Fruit fly (Drosophila melanogaster) whole organism, embryonic: ENCODE results near the gene CG34135.
A peak's percentile ranks its signal among the peaks of the same experiment; 100 is the strongest.

Source experiments
- Atf-2 ChIP-seq: fragments of 200-800 bp; sonication (Bioruptor generic); optimal IDR thresholded peaks from 2 replicates; lab custom pipeline; 2016; ENCODE audit warnings: missing biosample characterization, missing genetic modification characterization
- C15 ChIP-seq: fragments of 200-800 bp; sonication (Bioruptor generic); IDR thresholded peaks from 3 replicates; pipeline ENCODE4 v1.3.6; 2022; ENCODE audit warnings: missing biosample characterization, missing genetic modification characterization
- CG10321 ChIP-seq: fragments of 200-800 bp; sonication (Bioruptor generic); IDR thresholded peaks from 2 replicates; pipeline ENCODE4 v1.3.6; 2022; ENCODE audit warnings: missing biosample characterization, missing genetic modification characterization
- CG11456 ChIP-seq: fragments of 200-800 bp; sonication (Bioruptor generic); IDR thresholded peaks from 3 replicates; pipeline ENCODE4 v1.3.6; 2022; ENCODE audit warnings: missing biosample characterization, missing genetic modification characterization
- CG11695 ChIP-seq: fragments of 200-800 bp; sonication (Bioruptor generic); IDR thresholded peaks from 3 replicates; pipeline ENCODE4 v1.3.6; 2022; ENCODE audit warnings: missing biosample characterization, missing genetic modification characterization
- CG12236 ChIP-seq: fragments of 200-800 bp; sonication (Bioruptor generic); optimal IDR thresholded peaks from 2 replicates; lab custom pipeline; 2016; ENCODE audit warnings: missing biosample characterization, missing genetic modification characterization
- CG12769 ChIP-seq: fragments of 200-800 bp; sonication (Bioruptor generic); optimal IDR thresholded peaks from 2 replicates; lab custom pipeline; 2019; ENCODE audit warnings: missing biosample characterization, mild to moderate bottlenecking, missing genetic modification characterization, moderate library complexity
- CG13287 ChIP-seq: fragments of 200-800 bp; sonication (Bioruptor generic); IDR thresholded peaks from 2 replicates; pipeline ENCODE4 v1.3.6; 2022; ENCODE audit warnings: missing biosample characterization, missing genetic modification characterization; ENCODE audit not compliant: partially characterized antibody
- CG13894 ChIP-seq: fragments of 200-800 bp; sonication (Bioruptor generic); optimal IDR thresholded peaks from 3 replicates; lab custom pipeline; 2018; ENCODE audit warnings: missing biosample characterization, mild to moderate bottlenecking, missing genetic modification characterization, moderate library complexity
- CG14710 ChIP-seq: fragments of 200-800 bp; sonication (Bioruptor generic); optimal IDR thresholded peaks from 3 replicates; lab custom pipeline; 2019; ENCODE audit warnings: missing biosample characterization, mild to moderate bottlenecking, missing genetic modification characterization, moderate library complexity
- CG17612 ChIP-seq: fragments of 200-800 bp; sonication (Bioruptor generic); IDR thresholded peaks from 2 replicates; pipeline ENCODE4 v1.3.6; 2022; ENCODE audit warnings: missing biosample characterization, missing genetic modification characterization
- CG2129 ChIP-seq: fragments of 200-800 bp; sonication (Bioruptor generic); IDR thresholded peaks from 2 replicates; pipeline ENCODE4 v1.3.6; 2022; ENCODE audit warnings: missing biosample characterization, missing genetic modification characterization; ENCODE audit not compliant: partially characterized antibody
- CG30020 ChIP-seq: fragments of 200-800 bp; optimal IDR thresholded peaks from 2 replicates; lab custom pipeline; 2019; ENCODE audit warnings: missing biosample characterization, mild to moderate bottlenecking, missing genetic modification characterization, moderate library complexity
- CG3163 ChIP-seq: fragments of 200-800 bp; sonication (Bioruptor generic); optimal IDR thresholded peaks from 3 replicates; lab custom pipeline; 2016; ENCODE audit warnings: missing biosample characterization, missing genetic modification characterization
- CG34422 ChIP-seq: fragments of 200-800 bp; sonication (Bioruptor generic); IDR thresholded peaks from 3 replicates; pipeline ENCODE4 v1.3.6; 2022; ENCODE audit warnings: missing biosample characterization, missing genetic modification characterization
- CG4282 ChIP-seq: fragments of 200-800 bp; sonication (Bioruptor generic); optimal IDR thresholded peaks from 2 replicates; lab custom pipeline; 2016; ENCODE audit warnings: missing biosample characterization, missing genetic modification characterization
- CG8924 ChIP-seq: fragments of 200-800 bp; optimal IDR thresholded peaks from 3 replicates; lab custom pipeline; 2019; ENCODE audit warnings: missing biosample characterization, mild to moderate bottlenecking, missing genetic modification characterization, moderate library complexity
- CG9876 ChIP-seq: fragments of 200-800 bp; sonication (Bioruptor generic); optimal IDR thresholded peaks from 2 replicates; lab custom pipeline; 2016; ENCODE audit warnings: missing biosample characterization, missing genetic modification characterization
- D19B ChIP-seq: fragments of 200-800 bp; sonication (Bioruptor generic); optimal IDR thresholded peaks from 2 replicates; lab custom pipeline; 2017; ENCODE audit warnings: missing biosample characterization, mild to moderate bottlenecking, missing genetic modification characterization
- Dad ChIP-seq: fragments of 200-800 bp; sonication (Bioruptor generic); optimal IDR thresholded peaks from 3 replicates; lab custom pipeline; 2016; ENCODE audit warnings: missing biosample characterization, missing genetic modification characterization
- Eip74EF ChIP-seq, 2 experiments: fragments of 200-800 bp in 1 of 2; fragments of >200 bp in 1 of 2; sonication (Bioruptor generic) in 1 of 2; optimal IDR thresholded peaks; 2 replicates each; lab custom pipeline; 2017 to 2019; ENCODE audit warnings: missing biosample characterization in 2 of 2, missing genetic modification characterization in 2 of 2, mild to moderate bottlenecking in 1 of 2, moderate library complexity in 1 of 2
- HLHmδ ChIP-seq: fragments of 200-800 bp; sonication (Bioruptor generic); optimal IDR thresholded peaks from 2 replicates; lab custom pipeline; 2018; ENCODE audit warnings: missing biosample characterization, mild to moderate bottlenecking, missing genetic modification characterization, moderate library complexity
- Hey ChIP-seq: fragments of 200-800 bp; sonication (Bioruptor generic); optimal IDR thresholded peaks from 3 replicates; lab custom pipeline; 2018; ENCODE audit warnings: missing biosample characterization, mild to moderate bottlenecking, missing genetic modification characterization
- Hr78 ChIP-seq, 2 experiments: fragments of 200-800 bp in 1 of 2; fragments of >200 bp in 1 of 2; sonication (Bioruptor generic) in 1 of 2; optimal IDR thresholded peaks; 2 replicates each; lab custom pipeline; 2017 to 2019; ENCODE audit warnings: missing biosample characterization in 2 of 2, missing genetic modification characterization in 2 of 2, mild to moderate bottlenecking in 1 of 2, moderate library complexity in 1 of 2
- Hsf ChIP-seq: fragments of 200-800 bp; sonication (Bioruptor generic); optimal IDR thresholded peaks from 3 replicates; lab custom pipeline; 2016; ENCODE audit warnings: missing biosample characterization, missing genetic modification characterization
- NFAT ChIP-seq: fragments of 200-800 bp; sonication (Bioruptor generic); IDR thresholded peaks from 2 replicates; pipeline ENCODE4 v1.3.6; 2022; ENCODE audit warnings: missing biosample characterization, missing genetic modification characterization
- Optix ChIP-seq: fragments of 200-800 bp; sonication (Bioruptor generic); IDR thresholded peaks from 3 replicates; pipeline ENCODE4 v1.3.6; 2022; ENCODE audit warnings: missing biosample characterization, missing genetic modification characterization
- Pdp1 ChIP-seq, 2 experiments: fragments of 200-800 bp; sonication (Bioruptor generic); optimal IDR thresholded peaks; 3 replicates each; lab custom pipeline; 2016; ENCODE audit warnings: missing biosample characterization in 2 of 2, missing genetic modification characterization in 2 of 2, mild to moderate bottlenecking in 1 of 2, moderate library complexity in 1 of 2
- TFAM ChIP-seq: fragments of 200-800 bp; sonication (Bioruptor generic); optimal IDR thresholded peaks from 2 replicates; lab custom pipeline; 2017; ENCODE audit warnings: missing biosample characterization, missing genetic modification characterization, inconsistent platforms
- Taf1 ChIP-seq: fragments of 200-800 bp; sonication (Bioruptor generic); IDR thresholded peaks from 2 replicates; pipeline ENCODE4 v1.3.6; 2022; ENCODE audit warnings: missing biosample characterization, missing genetic modification characterization
- Xbp1 ChIP-seq: fragments of 200-800 bp; sonication (Bioruptor generic); optimal IDR thresholded peaks from 3 replicates; lab custom pipeline; 2016; ENCODE audit warnings: missing biosample characterization, mild to moderate bottlenecking, missing genetic modification characterization
- aop ChIP-seq: fragments of 200-800 bp; sonication (Bioruptor generic); IDR thresholded peaks from 2 replicates; pipeline ENCODE4 v1.3.6; 2022; ENCODE audit warnings: missing biosample characterization, missing genetic modification characterization
- cad ChIP-seq: fragments of >200 bp; optimal IDR thresholded peaks from 2 replicates; lab custom pipeline; 2017; ENCODE audit warnings: missing biosample characterization, missing genetic modification characterization
- crp ChIP-seq, 2 experiments: fragments of 200-800 bp; sonication (Bioruptor generic); optimal IDR thresholded peaks; 2 replicates in 1 of 2; 3 replicates in 1 of 2; lab custom pipeline; 2017; ENCODE audit warnings: missing biosample characterization in 2 of 2, missing genetic modification characterization in 2 of 2, mild to moderate bottlenecking in 1 of 2, moderate library complexity in 1 of 2
- danr ChIP-seq: fragments of 200-800 bp; sonication (Bioruptor generic); IDR thresholded peaks from 2 replicates; pipeline ENCODE4 v1.3.6; 2022; ENCODE audit warnings: missing biosample characterization, missing genetic modification characterization
- esg ChIP-seq: fragments of 200-800 bp; sonication (Bioruptor generic); conservative IDR thresholded peaks from 2 replicates; pipeline ENCODE4 v1.3.6; 2022; ENCODE audit warnings: missing biosample characterization, missing genetic modification characterization
- gsb-n ChIP-seq: fragments of 200-800 bp; sonication (Bioruptor generic); optimal IDR thresholded peaks from 3 replicates; lab custom pipeline; 2018; ENCODE audit warnings: missing biosample characterization, mild to moderate bottlenecking, missing genetic modification characterization
- h ChIP-seq: fragments of >200 bp; optimal IDR thresholded peaks from 2 replicates; lab custom pipeline; 2017
- insv ChIP-seq, 2 experiments: fragments of 200-800 bp; sonication (Bioruptor generic); optimal IDR thresholded peaks; 3 replicates each; lab custom pipeline; 2016 to 2018; ENCODE audit warnings: missing biosample characterization in 2 of 2, missing genetic modification characterization in 2 of 2
- mld ChIP-seq: fragments of 200-800 bp; sonication (Bioruptor generic); IDR thresholded peaks from 3 replicates; pipeline ENCODE4 v1.3.6; 2022; ENCODE audit warnings: missing biosample characterization, missing genetic modification characterization; ENCODE audit not compliant: partially characterized antibody
- pb ChIP-seq: fragments of 200-800 bp; sonication (Bioruptor generic); optimal IDR thresholded peaks from 3 replicates; lab custom pipeline; 2016; ENCODE audit warnings: missing biosample characterization, missing genetic modification characterization
- slou ChIP-seq: fragments of 200-800 bp; sonication (Bioruptor generic); optimal IDR thresholded peaks from 3 replicates; lab custom pipeline; 2016; ENCODE audit warnings: missing biosample characterization, missing genetic modification characterization
- slp2 ChIP-seq: fragments of 200-800 bp; sonication (Bioruptor generic); optimal IDR thresholded peaks from 2 replicates; lab custom pipeline; 2016; ENCODE audit warnings: missing biosample characterization, missing genetic modification characterization
- so ChIP-seq: fragments of 200-800 bp; sonication (Bioruptor generic); IDR thresholded peaks from 3 replicates; pipeline ENCODE4 v1.3.6; 2022; ENCODE audit warnings: missing biosample characterization, missing genetic modification characterization
- tio ChIP-seq: fragments of 200-800 bp; sonication (Bioruptor generic); optimal IDR thresholded peaks from 2 replicates; lab custom pipeline; 2017; ENCODE audit warnings: missing biosample characterization, missing genetic modification characterization, inconsistent platforms
- unc-4 ChIP-seq: fragments of 200-800 bp; sonication (Bioruptor generic); IDR thresholded peaks from 2 replicates; pipeline ENCODE4 v1.3.6; 2022; ENCODE audit warnings: missing biosample characterization, missing genetic modification characterization; ENCODE audit not compliant: partially characterized antibody
- unpg ChIP-seq: fragments of 200-800 bp; sonication (Bioruptor generic); optimal IDR thresholded peaks from 3 replicates; lab custom pipeline; 2018; ENCODE audit warnings: missing biosample characterization, mild to moderate bottlenecking, missing genetic modification characterization, moderate library complexity

Gene CG34135

DNA sequence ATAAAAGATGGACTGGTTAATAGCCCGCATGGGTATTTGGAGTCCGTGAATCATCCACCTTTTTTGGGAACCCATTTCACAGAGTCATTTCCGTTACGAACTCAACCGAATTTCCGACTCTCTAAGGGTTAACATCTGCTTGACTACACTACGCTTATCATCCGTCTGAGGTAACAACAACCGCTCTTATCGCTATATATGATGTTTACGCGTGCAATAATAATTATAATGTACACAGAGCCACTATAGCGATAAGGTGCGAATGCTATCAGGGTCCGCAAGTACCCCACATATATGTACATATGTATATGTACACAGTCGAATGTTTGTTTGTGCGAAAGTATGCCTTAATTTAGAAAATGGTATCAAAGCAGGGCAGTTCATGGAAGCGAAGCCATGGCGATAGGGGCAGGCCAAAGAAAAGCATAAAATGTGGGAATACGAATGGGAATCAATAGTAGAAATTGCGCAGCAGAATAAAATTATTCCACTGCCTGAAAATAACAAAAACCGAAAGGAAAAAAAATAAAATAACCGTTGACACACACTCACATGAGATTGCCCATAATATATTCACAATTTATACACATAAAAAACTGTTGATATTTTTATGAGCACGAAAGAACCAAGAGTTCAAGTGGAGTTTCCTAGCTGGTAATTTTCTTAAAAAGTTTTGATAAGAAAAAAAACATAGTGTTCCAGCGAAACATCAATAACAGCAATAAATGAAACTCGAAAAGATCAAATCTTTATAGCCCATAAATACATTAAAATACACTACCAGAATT lies 42.6 kb upstream of the CG34135 start (continued):
- TF ChIP-seq CG12236 (peak; percentile 88), CG9876 (GFP tag; lab: Kevin White, UChicago) (peak; percentile 56), CG8924 (tag; lab: Kevin White, UChicago) (peak; percentile 67), so (GFP tag; lab: Robert Waterston, UW) (peak; percentile 89), CG17612 (GFP tag; lab: Robert Waterston, UW) (no peak; the same call in 1 of the 2 replicates), Eip74EF (GFP tag; optimal IDR thresholded peaks at IDR 0.05; lab: Kevin White, UChicago) (peak in 1 of 2 experiments; percentile 65), danr (GFP tag; lab: Robert Waterston, UW) (peak; percentile 48; the same call in 1 of the 2 replicates), CG3163 (GFP tag; lab: Kevin White, UChicago) (peak; percentile 57), Pdp1 (GFP tag; optimal IDR thresholded peaks at IDR 0.05; lab: Kevin White, UChicago) (peak in 1 of 2 experiments; percentile 95), Xbp1 (GFP tag; lab: Kevin White, UChicago) (peak; percentile 23), pb (GFP tag; lab: Kevin White, UChicago) (peak; percentile 36), aop (GFP tag; lab: Robert Waterston, UW) (peak; percentile 59; the same call in 1 of the 2 replicates), CG13894 (tag; lab: Kevin White, UChicago) (peak; percentile 98), HLHmδ (peak; percentile 96), esg (GFP tag; lab: Robert Waterston, UW) (no peak), Hey (tag; lab: Kevin White, UChicago) (peak; percentile 97), Hr78 (GFP tag; optimal IDR thresholded peaks at IDR 0.05; lab: Kevin White, UChicago) (peak in 1 of 2 experiments; percentile 53), unpg (GFP tag; lab: Kevin White, UChicago) (peak; percentile 83), Atf-2 (GFP tag; lab: Kevin White, UChicago) (peak; percentile 52), CG10321 (GFP tag; lab: Robert Waterston, UW) (peak; percentile 54; the same call in 1 of the 2 replicates), CG11695 (peak; percentile 26; the same call in 1 of the 3 replicates), CG30020 (tag; lab: Kevin White, UChicago) (no peak), unc-4 (GFP tag; lab: Robert Waterston, UW) (no peak), crp (GFP tag; optimal IDR thresholded peaks at IDR 0.05; lab: Kevin White, UChicago) (peak in 1 of 2 experiments; percentile 46), CG4282 (peak; percentile 73), CG14710 (tag; lab: Kevin White, UChicago) (peak; percentile 71), CG2129 (GFP tag; lab: Robert Waterston, UW) (no peak), slp2 (no peak), Optix (GFP tag; lab: Robert Waterston, UW) (peak; percentile 8; the same call in 1 of the 3 replicates), mld (GFP tag; lab: Robert Waterston, UW) (no peak), CG12769 (tag; lab: Kevin White, UChicago) (peak; percentile 96), slou (GFP tag; lab: Kevin White, UChicago) (peak; percentile 33), Hsf (GFP tag; lab: Kevin White, UChicago) (peak; percentile 27), h (no peak), CG11456 (GFP tag; lab: Robert Waterston, UW) (0 out of 3 replicates have a peak, but pooled peaks have one; percentile 38), gsb-n (tag; lab: Kevin White, UChicago) (peak; percentile 86), TFAM (GFP tag; lab: Kevin White, UChicago) (peak; percentile 51), C15 (peak; percentile 4; the same call in 1 of the 3 replicates), Taf1 (0 out of 2 replicates have a peak, but pooled peaks have one; percentile 44), insv (GFP tag; optimal IDR thresholded peaks at IDR 0.05; lab: Kevin White, UChicago) (peak in 1 of 2 experiments; percentile 66), Dad (GFP tag; lab: Kevin White, UChicago) (peak; percentile 24), NFAT (GFP tag; lab: Robert Waterston, UW) (peak; percentile 47), CG13287 (GFP tag; lab: Robert Waterston, UW) (no peak; the same call in 1 of the 2 replicates), tio (GFP tag; lab: Kevin White, UChicago) (peak; percentile 64), D19B (GFP tag; lab: Kevin White, UChicago) (no peak), CG34422 (GFP tag; lab: Robert Waterston, UW) (peak; percentile 33; the same call in 1 of the 3 replicates), cad (GFP tag; lab: Kevin White, UChicago) (no peak)
